Fruit fly (Drosophila melanogaster) whole organism, pupa: ENCODE results near the gene CG9988.
A peak's percentile ranks its signal among the peaks of the same experiment; 100 is the strongest.

Source experiments
- CG10348 ChIP-seq: fragments of 200-800 bp; sonication (Bioruptor generic); IDR thresholded peaks from 2 replicates; pipeline ENCODE4 v1.3.6; 2022; ENCODE audit warnings: missing biosample characterization, missing genetic modification characterization
- CG12605 ChIP-seq: fragments of 200-800 bp; sonication (Bioruptor generic); IDR thresholded peaks from 2 replicates; pipeline ENCODE4 v1.3.6; 2022; ENCODE audit warnings: missing biosample characterization, missing genetic modification characterization
- CG13204 ChIP-seq: fragments of 200-800 bp; sonication (Bioruptor generic); optimal IDR thresholded peaks from 2 replicates; lab custom pipeline; 2018; ENCODE audit warnings: missing biosample characterization, mild to moderate bottlenecking, missing genetic modification characterization, moderate library complexity
- CG14655 ChIP-seq: fragments of 200-800 bp; sonication (Bioruptor generic); optimal IDR thresholded peaks from 3 replicates; lab custom pipeline; 2017; ENCODE audit warnings: mild to moderate bottlenecking, missing biosample characterization, missing genetic modification reagents, missing genetic modification characterization
- CG15710 ChIP-seq: fragments of 200-800 bp; sonication (Bioruptor generic); optimal IDR thresholded peaks from 2 replicates; lab custom pipeline; 2018; ENCODE audit warnings: missing biosample characterization, mild to moderate bottlenecking, missing genetic modification characterization, moderate library complexity
- CG17806 ChIP-seq: fragments of 200-800 bp; sonication (Bioruptor generic); optimal IDR thresholded peaks from 2 replicates; lab custom pipeline; 2018; ENCODE audit warnings: missing biosample characterization, mild to moderate bottlenecking, missing genetic modification characterization, moderate library complexity
- CG32121 ChIP-seq: fragments of 200-800 bp; sonication (Bioruptor generic); IDR thresholded peaks from 2 replicates; pipeline ENCODE4 v1.3.6; 2022; ENCODE audit warnings: missing biosample characterization, missing genetic modification characterization
- CG34367 ChIP-seq: fragments of 200-800 bp; sonication (Bioruptor generic); optimal IDR thresholded peaks from 2 replicates; lab custom pipeline; 2018; ENCODE audit warnings: missing biosample characterization, mild to moderate bottlenecking, missing genetic modification characterization
- CG4496 ChIP-seq: fragments of 200-800 bp; sonication (Bioruptor generic); IDR thresholded peaks from 3 replicates; pipeline ENCODE4 v1.3.6; 2022; ENCODE audit warnings: missing biosample characterization, missing genetic modification characterization
- CG8159 ChIP-seq: fragments of 200-800 bp; sonication (Bioruptor generic); optimal IDR thresholded peaks from 3 replicates; lab custom pipeline; 2018; ENCODE audit warnings: missing biosample characterization, mild to moderate bottlenecking, missing genetic modification characterization, moderate library complexity
- CG8301 ChIP-seq: fragments of 200-800 bp; sonication (Bioruptor generic); optimal IDR thresholded peaks from 2 replicates; lab custom pipeline; 2018; ENCODE audit warnings: missing biosample characterization, mild to moderate bottlenecking, missing genetic modification characterization
- CG9948 ChIP-seq: fragments of 200-800 bp; sonication (Bioruptor generic); optimal IDR thresholded peaks from 2 replicates; lab custom pipeline; 2018; ENCODE audit warnings: missing biosample characterization, mild to moderate bottlenecking, missing genetic modification characterization, moderate library complexity
- D1 ChIP-seq: fragments of 200-800 bp; sonication (Bioruptor generic); optimal IDR thresholded peaks from 2 replicates; lab custom pipeline; 2018; ENCODE audit warnings: missing biosample characterization, mild to moderate bottlenecking, missing genetic modification characterization, moderate library complexity
- EcR ChIP-seq: fragments of 200-800 bp; sonication (Bioruptor generic); optimal IDR thresholded peaks from 3 replicates; lab custom pipeline; 2019; ENCODE audit warnings: missing biosample characterization, missing genetic modification characterization, mild to moderate bottlenecking, moderate library complexity, missing genetic modification reagents
- Ets98B ChIP-seq: fragments of 200-800 bp; sonication (Bioruptor generic); IDR thresholded peaks from 2 replicates; pipeline ENCODE4 v1.3.6; 2022; ENCODE audit warnings: missing biosample characterization, missing genetic modification characterization
- Pif1A ChIP-seq: fragments of 200-800 bp; sonication (Bioruptor generic); optimal IDR thresholded peaks from 3 replicates; lab custom pipeline; 2016; ENCODE audit warnings: missing biosample characterization, missing genetic modification characterization
- Pif1B ChIP-seq: fragments of 200-800 bp; sonication (Bioruptor generic); optimal IDR thresholded peaks from 3 replicates; lab custom pipeline; 2016; ENCODE audit warnings: missing biosample characterization, missing genetic modification characterization
- Snoo ChIP-seq: fragments of 200-800 bp; sonication (Bioruptor generic); optimal IDR thresholded peaks from 3 replicates; lab custom pipeline; 2017; ENCODE audit warnings: missing biosample characterization, mild to moderate bottlenecking, missing genetic modification characterization, inconsistent platforms
- fd96Ca ChIP-seq: fragments of 200-800 bp; sonication (Bioruptor generic); IDR thresholded peaks from 3 replicates; pipeline ENCODE4 v1.3.6; 2022; ENCODE audit warnings: missing biosample characterization, missing genetic modification characterization
- gl ChIP-seq: fragments of 200-800 bp; sonication (Bioruptor generic); optimal IDR thresholded peaks from 2 replicates; lab custom pipeline; 2018; ENCODE audit warnings: missing biosample characterization, mild to moderate bottlenecking, missing genetic modification characterization
- rn ChIP-seq: fragments of 200-800 bp; sonication (Bioruptor generic); IDR thresholded peaks from 2 replicates; pipeline ENCODE4 v1.3.6; 2022; ENCODE audit warnings: missing biosample characterization, missing genetic modification characterization

The CG9988 gene

DNA sequence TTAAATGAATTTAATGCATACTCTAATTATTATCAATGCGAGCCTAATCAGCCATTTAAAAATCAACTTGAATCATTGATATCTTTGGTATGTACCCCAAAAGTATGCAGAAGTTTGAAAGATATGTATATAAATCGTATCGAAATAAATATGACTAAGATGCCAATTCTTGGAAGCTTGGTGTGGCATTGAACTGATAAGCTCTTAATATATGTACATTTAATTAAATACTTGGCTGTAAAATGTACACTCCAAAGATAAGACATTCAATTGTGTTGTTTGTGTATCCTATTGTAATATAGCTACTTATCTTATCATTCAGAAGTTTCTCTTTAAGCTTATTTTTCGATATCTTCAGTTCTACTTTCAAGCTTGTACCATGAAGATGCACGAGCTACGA, 32.6 kb downstream of the CG9988 start, which contains the start of gene CG33346:
CG33346 (plus strand) TSS at position 380 of the 400 bp plus-strand sequence.
- TF ChIP-seq EcR (GFP tag; lab: Kevin White, UChicago) (peak; percentile 76), CG12605 (GFP tag; lab: Robert Waterston, UW) (no peak)

DNA sequence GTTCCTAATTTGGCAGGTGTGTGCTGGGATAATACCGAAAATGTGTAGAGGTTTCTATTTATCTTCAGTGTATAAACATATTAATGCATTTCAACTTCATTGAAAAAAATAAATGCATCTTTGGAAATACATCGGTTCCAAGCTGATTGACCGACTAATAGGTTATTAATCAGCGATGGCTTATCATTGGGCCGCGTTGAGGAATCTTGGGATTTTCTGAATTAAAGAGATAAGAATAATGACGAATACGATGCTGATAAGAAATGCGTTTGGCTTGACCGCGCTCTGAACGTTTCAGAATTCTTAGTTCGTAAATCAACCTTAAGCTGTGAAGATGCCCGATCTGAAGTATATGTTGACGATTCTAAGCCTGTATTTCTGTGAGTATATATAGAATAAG, 34.2 kb downstream of the CG9988 start, which contains the start of gene Sid:
Sid (plus strand) TSS at position 301 of the 400 bp plus-strand sequence.
- TF ChIP-seq CG10348 (GFP tag; lab: Robert Waterston, UW), result no peak
- peak; percentile 1 for TF ChIP-seq EcR (GFP tag; lab: Kevin White, UChicago)
- TF ChIP-seq CG32121 (GFP tag; lab: Robert Waterston, UW), result no peak

DNA sequence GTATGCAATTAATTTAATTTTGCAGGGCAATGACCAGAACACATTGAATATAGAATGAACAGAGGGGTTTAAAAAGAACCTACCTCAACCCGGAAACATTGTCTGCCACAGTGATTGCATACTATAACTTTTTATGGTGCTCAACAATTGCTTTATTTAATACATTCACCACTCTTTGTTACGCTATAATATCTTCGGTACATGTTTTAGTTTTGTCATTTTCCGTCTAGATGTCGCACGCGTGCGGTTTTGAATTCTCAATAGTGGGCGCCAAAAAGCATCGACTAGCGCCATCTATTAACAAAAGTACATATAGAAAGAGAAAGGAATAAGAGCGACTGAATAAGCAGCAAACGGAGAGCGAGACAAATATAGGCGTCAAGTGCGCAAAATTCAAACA, 35.9 kb downstream of the CG9988 start:
- TF ChIP-seq Pif1B (GFP tag; lab: Kevin White, UChicago), result peak; percentile 9
- no peak for TF ChIP-seq fd96Ca (GFP tag; lab: Robert Waterston, UW)
- peak; percentile 69 for TF ChIP-seq Snoo (tag; lab: Kevin White, UChicago)
- TF ChIP-seq D1, result peak; percentile 66
- no peak for TF ChIP-seq Pif1A (GFP tag; lab: Kevin White, UChicago)
- TF ChIP-seq CG32121 (GFP tag; lab: Robert Waterston, UW), result peak; percentile 47; the same call in 1 of the 2 replicates
- peak; percentile 36 for TF ChIP-seq gl
- peak; percentile 53 for TF ChIP-seq CG14655 (GFP tag; lab: Kevin White, UChicago)
- peak; percentile 84 for TF ChIP-seq CG4496 (GFP tag; lab: Robert Waterston, UW)
- peak; percentile 69 for TF ChIP-seq EcR (GFP tag; lab: Kevin White, UChicago)
- peak; percentile 24 for TF ChIP-seq CG8159 (tag; lab: Kevin White, UChicago)
- peak; percentile 57 for TF ChIP-seq CG34367 (tag; lab: Kevin White, UChicago)
- TF ChIP-seq CG9948 (tag; lab: Kevin White, UChicago), result no peak
- TF ChIP-seq CG8301 (tag; lab: Kevin White, UChicago), result peak; percentile 24
- TF ChIP-seq Ets98B (GFP tag; lab: Robert Waterston, UW), result peak; percentile 63
- TF ChIP-seq rn (GFP tag; lab: Robert Waterston, UW), result peak; percentile 29; the same call in 1 of the 2 replicates
- TF ChIP-seq CG10348 (GFP tag; lab: Robert Waterston, UW), result no peak
- peak; percentile 39 for TF ChIP-seq CG17806 (tag; lab: Kevin White, UChicago)
- TF ChIP-seq CG15710 (tag; lab: Kevin White, UChicago), result peak; percentile 48
- TF ChIP-seq CG12605 (GFP tag; lab: Robert Waterston, UW), result no peak
- no peak for TF ChIP-seq CG13204

DNA sequence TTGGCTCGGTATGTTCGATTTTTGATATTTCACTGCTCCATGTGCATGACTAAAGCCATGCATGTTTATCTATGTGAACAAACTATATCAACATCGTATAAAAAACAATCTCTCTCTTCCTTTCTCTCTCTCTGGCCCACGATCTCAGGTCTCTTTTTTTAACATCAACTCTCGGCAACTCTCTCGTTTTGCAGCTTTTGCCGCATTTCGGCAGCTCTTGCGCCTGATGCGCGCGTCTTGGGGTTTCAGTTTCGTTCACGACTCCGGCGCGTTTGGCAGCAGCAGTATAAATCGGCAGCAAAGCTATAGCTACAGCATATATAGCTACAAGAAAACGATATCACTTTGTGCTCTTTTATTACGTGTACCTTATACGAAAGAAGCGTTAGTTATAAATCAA, 38.6 kb downstream of the CG9988 start, which contains the start of gene snu:
snu (plus strand) TSS at position 254 of the 400 bp plus-strand sequence.
- TF ChIP-seq CG12605 (GFP tag; lab: Robert Waterston, UW) (0 out of 2 replicates have a peak, but pooled peaks have one; percentile 9), EcR (GFP tag; lab: Kevin White, UChicago) (peak; percentile 10), gl (no peak), Ets98B (GFP tag; lab: Robert Waterston, UW) (peak; percentile 14; the same call in 1 of the 2 replicates), CG17806 (tag; lab: Kevin White, UChicago) (no peak), CG4496 (GFP tag; lab: Robert Waterston, UW) (peak; percentile 10; the same call in 1 of the 3 replicates), CG8159 (tag; lab: Kevin White, UChicago) (no peak)
- TF ChIP-seq, all 21 proteins: peak for 4

DNA sequence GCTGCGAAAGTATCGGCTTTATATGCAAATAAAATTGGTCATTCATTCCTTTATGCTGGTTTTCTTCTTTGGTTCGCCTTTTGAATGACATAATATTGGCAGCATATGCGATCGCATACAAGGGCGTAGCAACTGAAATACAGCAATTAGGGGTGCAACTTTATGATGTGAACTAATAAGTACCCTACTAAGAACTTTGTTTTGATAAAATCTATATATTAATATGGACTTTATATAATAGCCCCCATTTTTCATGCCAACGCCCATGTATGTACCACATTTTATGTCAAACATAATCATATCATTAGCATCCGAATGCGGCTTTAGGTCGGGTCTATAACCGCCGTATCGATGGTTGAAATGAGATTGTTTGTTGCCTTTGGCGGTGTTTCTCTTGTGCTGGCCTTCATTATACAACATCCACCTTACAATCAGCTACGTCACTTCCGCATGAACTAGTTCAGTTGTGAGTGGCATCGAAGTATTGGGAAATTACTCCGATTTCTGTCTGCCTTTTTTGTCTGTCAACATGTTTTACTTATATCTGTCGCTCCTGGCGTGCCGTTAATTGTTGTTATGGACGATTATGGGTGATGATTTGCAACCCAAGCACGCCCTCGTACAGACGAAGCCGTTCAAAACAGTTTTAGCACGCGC, 40.8 kb downstream of the CG9988 start:
- TF ChIP-seq D1 (no peak), gl (no peak), fd96Ca (GFP tag; lab: Robert Waterston, UW) (no peak), CG15710 (tag; lab: Kevin White, UChicago) (no peak)

DNA sequence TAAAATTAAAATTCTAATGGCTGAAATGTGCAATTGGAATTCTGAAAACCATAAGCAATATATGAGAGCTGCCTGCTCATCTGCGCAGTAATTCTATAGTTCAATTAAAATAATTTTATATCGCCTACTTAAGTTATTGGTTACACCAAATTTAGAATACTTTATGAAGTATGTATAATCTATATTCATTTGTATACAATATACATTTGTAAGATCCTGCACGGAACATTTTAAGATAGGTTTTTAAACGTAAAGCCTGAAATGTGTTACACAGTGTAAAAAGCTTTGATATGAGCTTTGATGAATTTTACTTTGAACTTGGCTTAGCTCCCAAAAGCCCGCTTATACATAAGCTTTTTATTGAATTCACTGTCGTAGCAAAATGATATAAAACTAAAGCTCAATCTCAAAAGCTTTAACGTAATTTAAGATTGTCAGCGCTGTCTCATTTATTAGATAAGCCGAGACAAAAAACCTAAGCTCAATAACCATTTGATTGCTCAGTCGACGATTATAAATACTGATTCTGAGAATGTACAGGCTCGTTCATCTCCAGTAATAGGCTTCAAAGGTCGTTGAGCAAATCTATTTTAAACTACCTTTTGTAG, 41.4 kb downstream of the CG9988 start:
- no peak for TF ChIP-seq CG12605 (GFP tag; lab: Robert Waterston, UW)
- TF ChIP-seq CG8301 (tag; lab: Kevin White, UChicago), result peak; percentile 44
- TF ChIP-seq CG13204, result no peak
- peak; percentile 23 for TF ChIP-seq CG9948 (tag; lab: Kevin White, UChicago)
- no peak for TF ChIP-seq CG10348 (GFP tag; lab: Robert Waterston, UW)
- peak; percentile 2 for TF ChIP-seq Snoo (tag; lab: Kevin White, UChicago)
- peak; percentile 0 for TF ChIP-seq CG15710 (tag; lab: Kevin White, UChicago)
- peak; percentile 2 for TF ChIP-seq CG14655 (GFP tag; lab: Kevin White, UChicago)
- peak; percentile 29 for TF ChIP-seq CG17806 (tag; lab: Kevin White, UChicago)
- no peak for TF ChIP-seq CG4496 (GFP tag; lab: Robert Waterston, UW)
- no peak for TF ChIP-seq rn (GFP tag; lab: Robert Waterston, UW)
- TF ChIP-seq Pif1B (GFP tag; lab: Kevin White, UChicago), result no peak
- no peak for TF ChIP-seq D1
- TF ChIP-seq EcR (GFP tag; lab: Kevin White, UChicago), result no peak
- no peak for TF ChIP-seq Pif1A (GFP tag; lab: Kevin White, UChicago)
- no peak for TF ChIP-seq Ets98B (GFP tag; lab: Robert Waterston, UW)
- peak; percentile 11 for TF ChIP-seq CG34367 (tag; lab: Kevin White, UChicago)
- peak; percentile 41 for TF ChIP-seq CG8159 (tag; lab: Kevin White, UChicago)
- no peak for TF ChIP-seq fd96Ca (GFP tag; lab: Robert Waterston, UW)
- TF ChIP-seq CG32121 (GFP tag; lab: Robert Waterston, UW), result 0 out of 2 replicates have a peak, but pooled peaks have one; percentile 34
- no peak for TF ChIP-seq gl
- TF ChIP-seq, all 21 proteins: peak for 9
